ENCODE assay signal across 3 worm cellular contexts in genomic region chrIII:12540411-12540810, ce11.
TF ChIP-seq lines count a peak whose summit lies in the region.

No protein-coding gene starts in this region.

TF ChIP-seq in whole organism, L3 larva, 47 proteins besides CTCF, POLR2A, EP300 and RAD21:
- TF ChIP-seq nfya-1 (tag; optimal IDR thresholded peaks at IDR 0.05; lab: Kevin White, UChicago; ENCODE audit: insufficient read depth) (peak; percentile 98), lin-39 (tag; optimal IDR thresholded peaks at IDR 0.05; lab: Kevin White, UChicago) (no peak)

TF ChIP-seq in whole organism, late embryonic, 69 proteins besides CTCF, POLR2A, EP300 and RAD21:
- TF ChIP-seq fkh-10 (GFP tag; optimal IDR thresholded peaks at IDR 0.05; lab: Kevin White, UChicago) (no peak), unc-42 (tag; optimal IDR thresholded peaks at IDR 0.05; lab: Kevin White, UChicago) (no peak), che-1 (tag; optimal IDR thresholded peaks at IDR 0.05; lab: Kevin White, UChicago) (no peak), gmeb-2 (tag; optimal IDR thresholded peaks at IDR 0.05; lab: Kevin White, UChicago) (no peak), nfya-1 (tag; optimal IDR thresholded peaks at IDR 0.05; lab: Kevin White, UChicago) (peak; percentile 96), ceh-34 (tag; optimal IDR thresholded peaks at IDR 0.05; lab: Kevin White, UChicago) (no peak)

TF ChIP-seq in whole organism, young adult, 124 proteins besides CTCF, POLR2A, EP300 and RAD21:
- TF ChIP-seq nfyb-1 (GFP tag; IDR thresholded peaks at IDR 0.05; lab: Robert Waterston, UW) = peak; percentile 87
- no peak for TF ChIP-seq Y56A3A.18 (GFP tag; IDR thresholded peaks at IDR 0.05; lab: Robert Waterston, UW)
- no peak for TF ChIP-seq let-526 (GFP tag; IDR thresholded peaks at IDR 0.05; lab: Robert Waterston, UW)
- no peak for TF ChIP-seq Y67H2A.10 (GFP tag; conservative IDR thresholded peaks at IDR 0.05; lab: Robert Waterston, UW)
